Worm (Caenorhabditis elegans) whole organism, mixed stage, embryonic: Measurements from ENCODE around the gene nhr-136.

Source experiments
- blmp-1 ChIP-seq: fragments of 150-350 bp; optimal IDR thresholded peaks from 2 replicates; lab custom pipeline; 2014; ENCODE audit warnings: missing biosample characterization, missing genetic modification characterization
- ceh-39 ChIP-seq: fragments of 150-350 bp; optimal IDR thresholded peaks from 2 replicates; lab custom pipeline; 2014; ENCODE audit warnings: missing biosample characterization, missing genetic modification characterization
- ceh-43 ChIP-seq: fragments of 200-800 bp; sonication (Bioruptor generic); optimal IDR thresholded peaks from 2 replicates; lab custom pipeline; 2018; ENCODE audit warnings: mild to moderate bottlenecking, missing genetic modification characterization, moderate library complexity, missing compliant biosample characterization
- ceh-83 ChIP-seq: fragments of 200-800 bp; sonication (Bioruptor generic); optimal IDR thresholded peaks from 2 replicates; lab custom pipeline; 2018; ENCODE audit warnings: mild to moderate bottlenecking, missing genetic modification characterization, missing compliant biosample characterization
- ces-1 ChIP-seq: fragments of 150-350 bp; optimal IDR thresholded peaks from 2 replicates; lab custom pipeline; 2014; ENCODE audit warnings: missing biosample characterization, missing genetic modification reagents, missing genetic modification characterization
- cnd-1 ChIP-seq: fragments of 200-800 bp; sonication (Bioruptor generic); optimal IDR thresholded peaks from 2 replicates; lab custom pipeline; 2018; ENCODE audit warnings: mild to moderate bottlenecking, missing genetic modification characterization, missing compliant biosample characterization
- drap-1 ChIP-seq: fragments of 200-800 bp; sonication (Bioruptor generic); optimal IDR thresholded peaks from 3 replicates; lab custom pipeline; 2018; ENCODE audit warnings: mild to moderate bottlenecking, missing genetic modification characterization, missing compliant biosample characterization
- elt-1 ChIP-seq: sonication (generic microtip); optimal IDR thresholded peaks from 2 replicates; lab custom pipeline; 2017; ENCODE audit warnings: missing genetic modification characterization, mild to moderate bottlenecking, missing compliant biosample characterization, antibody characterized with exemption, moderate library complexity, borderline replicate concordance; ENCODE audit not compliant: insufficient read depth
- elt-3 ChIP-seq: fragments of 150-350 bp; optimal IDR thresholded peaks from 2 replicates; lab custom pipeline; 2014; ENCODE audit warnings: missing biosample characterization, missing genetic modification characterization
- flh-1 ChIP-seq: fragments of 200-800 bp; sonication (Bioruptor generic); optimal IDR thresholded peaks from 2 replicates; lab custom pipeline; 2018; ENCODE audit warnings: mild to moderate bottlenecking, missing genetic modification characterization, moderate library complexity, missing compliant biosample characterization
- ham-2 ChIP-seq: fragments of 200-800 bp; sonication (Bioruptor generic); optimal IDR thresholded peaks from 2 replicates; lab custom pipeline; 2018; ENCODE audit warnings: mild to moderate bottlenecking, missing genetic modification characterization, missing compliant biosample characterization
- hlh-1 ChIP-seq: fragments of 150-350 bp; optimal IDR thresholded peaks from 2 replicates; lab custom pipeline; 2014; ENCODE audit warnings: missing biosample characterization, missing genetic modification reagents, missing genetic modification characterization
- lin-13 ChIP-seq: fragments of 150-350 bp; optimal IDR thresholded peaks from 2 replicates; lab custom pipeline; 2014; ENCODE audit warnings: missing biosample characterization, missing genetic modification characterization
- lin-32 ChIP-seq: fragments of 200-800 bp; sonication (Bioruptor generic); optimal IDR thresholded peaks from 2 replicates; lab custom pipeline; 2018; ENCODE audit warnings: mild to moderate bottlenecking, missing genetic modification characterization, missing compliant biosample characterization
- lsy-2 ChIP-seq: fragments of 150-350 bp; optimal IDR thresholded peaks from 2 replicates; lab custom pipeline; 2014; ENCODE audit warnings: missing biosample characterization, missing genetic modification characterization
- mab-5 ChIP-seq: fragments of 150-350 bp; optimal IDR thresholded peaks from 2 replicates; lab custom pipeline; 2014; ENCODE audit warnings: missing biosample characterization, missing genetic modification characterization
- mep-1 ChIP-seq: fragments of 150-350 bp; optimal IDR thresholded peaks from 2 replicates; lab custom pipeline; 2017; ENCODE audit warnings: missing biosample characterization, missing genetic modification reagents, missing genetic modification characterization, inconsistent platforms
- mls-2 ChIP-seq: sonication (generic microtip); optimal IDR thresholded peaks from 2 replicates; lab custom pipeline; 2016; ENCODE audit warnings: mild to moderate bottlenecking, missing genetic modification characterization, moderate library complexity, missing compliant biosample characterization
- nhr-12 ChIP-seq: fragments of 150-350 bp; optimal IDR thresholded peaks from 2 replicates; lab custom pipeline; 2014; ENCODE audit warnings: missing biosample characterization, missing genetic modification characterization
- nhr-237 ChIP-seq: fragments of 150-350 bp; optimal IDR thresholded peaks from 2 replicates; lab custom pipeline; 2014; ENCODE audit warnings: missing biosample characterization, missing genetic modification characterization
- nhr-76 ChIP-seq: sonication (generic microtip); optimal IDR thresholded peaks from 2 replicates; lab custom pipeline; 2017; ENCODE audit warnings: missing biosample characterization, missing genetic modification characterization
- pha-4 ChIP-seq: fragments of 150-350 bp; optimal IDR thresholded peaks from 2 replicates; lab custom pipeline; 2018; ENCODE audit warnings: missing biosample characterization, missing genetic modification reagents, missing genetic modification characterization
- sem-2 ChIP-seq: fragments of 200-800 bp; sonication (Bioruptor generic); optimal IDR thresholded peaks from 2 replicates; lab custom pipeline; 2018; ENCODE audit warnings: mild to moderate bottlenecking, missing genetic modification characterization, missing compliant biosample characterization
- sptf-1 ChIP-seq: sonication (generic microtip); optimal IDR thresholded peaks from 2 replicates; lab custom pipeline; 2017; ENCODE audit warnings: mild to moderate bottlenecking, missing genetic modification characterization, moderate library complexity, missing compliant biosample characterization
- tbx-8 ChIP-seq: fragments of 200-800 bp; sonication (Bioruptor generic); optimal IDR thresholded peaks from 2 replicates; lab custom pipeline; 2018; ENCODE audit warnings: mild to moderate bottlenecking, missing genetic modification characterization, moderate library complexity, missing compliant biosample characterization
- unc-120 ChIP-seq: sonication (generic microtip); optimal IDR thresholded peaks from 2 replicates; lab custom pipeline; 2017; ENCODE audit warnings: missing genetic modification characterization, missing compliant biosample characterization; ENCODE audit not compliant: poor library complexity, severe bottlenecking
- zip-8 ChIP-seq: fragments of 150-350 bp; optimal IDR thresholded peaks from 2 replicates; lab custom pipeline; 2014; ENCODE audit warnings: missing biosample characterization, missing genetic modification characterization
- ztf-11 ChIP-seq: fragments of 150-350 bp; optimal IDR thresholded peaks from 2 replicates; lab custom pipeline; 2014; ENCODE audit warnings: missing biosample characterization, missing genetic modification characterization

Gene nhr-136

ce11 chrV:12106841-12107240 lies at the start of gene nhr-136:
TSS of gene nhr-136 (plus strand) at chrV:12107141.
- TF ChIP-seq hlh-1 (tag; lab: Kevin White, UChicago) (no peak), ham-2 (GFP tag; lab: Kevin White, UChicago) (peak; percentile 9)

- TF ChIP-seq mep-1 (tag; lab: Kevin White, UChicago) = no peak
- TF ChIP-seq zip-8 (tag; lab: Kevin White, UChicago) = peak; percentile 75
- TF ChIP-seq hlh-1 (tag; lab: Kevin White, UChicago) = no peak
- no peak for TF ChIP-seq nhr-12 (tag; lab: Kevin White, UChicago)
Observed at ce11 chrV:12059719-12060118, 47.2 kb upstream of the nhr-136 start, which contains the start of gene R07B7.2. TSS of gene R07B7.2 (minus strand) at chrV:12059753.

ce11 chrV:12063036-12063435 lies 43.9 kb upstream of the nhr-136 start, which contains the start of gene clh-6:
TSS of gene clh-6 (minus strand) at chrV:12063368.
- TF ChIP-seq ceh-39 = no peak
- TF ChIP-seq sem-2 (GFP tag; lab: Kevin White, UChicago) = no peak
- TF ChIP-seq mls-2 = no peak
- TF ChIP-seq drap-1 = no peak
- no peak for TF ChIP-seq nhr-76
- TF ChIP-seq ces-1 (GFP tag; lab: Kevin White, UChicago) = no peak
- no peak for TF ChIP-seq ceh-83 (GFP tag; lab: Kevin White, UChicago)
- no peak for TF ChIP-seq tbx-8 (GFP tag; lab: Kevin White, UChicago)
- TF ChIP-seq elt-3 (tag; lab: Kevin White, UChicago) = no peak
- TF ChIP-seq nhr-12 (tag; lab: Kevin White, UChicago) = no peak
- no peak for TF ChIP-seq lin-13 (tag; lab: Kevin White, UChicago)
- TF ChIP-seq flh-1 (GFP tag; lab: Kevin White, UChicago) = no peak
- TF ChIP-seq, all 35 proteins: peak for 0

ce11 chrV:12065369-12065768 lies 41.6 kb upstream of the nhr-136 start, which contains the start of gene pqn-53:
TSS of gene pqn-53 (minus strand) at chrV:12065391.
- TF ChIP-seq hlh-1 (tag; lab: Kevin White, UChicago) (peak; percentile 43), ceh-39 (peak; percentile 69), ceh-43 (GFP tag; lab: Kevin White, UChicago) (no peak), sptf-1 (no peak), ces-1 (GFP tag; lab: Kevin White, UChicago) (peak; percentile 19)

- no peak for TF ChIP-seq nhr-76
- TF ChIP-seq lsy-2 (tag; lab: Kevin White, UChicago) = peak; percentile 69
- TF ChIP-seq sptf-1 = peak; percentile 5
- TF ChIP-seq lin-32 (GFP tag; lab: Kevin White, UChicago) = no peak
- TF ChIP-seq zip-8 (tag; lab: Kevin White, UChicago) = no peak
- TF ChIP-seq ceh-83 (GFP tag; lab: Kevin White, UChicago) = no peak
- TF ChIP-seq ceh-43 (GFP tag; lab: Kevin White, UChicago) = no peak
Observed at ce11 chrV:12065859-12066258, 41.1 kb upstream of the nhr-136 start.

ce11 chrV:12068437-12068836 lies 38.5 kb upstream of the nhr-136 start, which contains the start of gene kmo-2:
TSS of gene kmo-2 (minus strand) at chrV:12068537.
- no peak for TF ChIP-seq pha-4 (tag; lab: Kevin White, UChicago)
- TF ChIP-seq mep-1 (tag; lab: Kevin White, UChicago) = no peak
- TF ChIP-seq unc-120 (tag; lab: Kevin White, UChicago) = no peak
- TF ChIP-seq mls-2 = no peak
- no peak for TF ChIP-seq tbx-8 (GFP tag; lab: Kevin White, UChicago)
- TF ChIP-seq hlh-1 (tag; lab: Kevin White, UChicago) = no peak

- no peak for TF ChIP-seq ham-2 (GFP tag; lab: Kevin White, UChicago)
- TF ChIP-seq cnd-1 (tag; lab: Kevin White, UChicago) = no peak
- TF ChIP-seq sem-2 (GFP tag; lab: Kevin White, UChicago) = no peak
- no peak for TF ChIP-seq lsy-2 (tag; lab: Kevin White, UChicago)
- no peak for TF ChIP-seq flh-1 (GFP tag; lab: Kevin White, UChicago)
- no peak for TF ChIP-seq mab-5 (tag; lab: Kevin White, UChicago)
- TF ChIP-seq nhr-76 = no peak
- no peak for TF ChIP-seq ces-1 (GFP tag; lab: Kevin White, UChicago)
- TF ChIP-seq sptf-1 = no peak
- no peak for TF ChIP-seq ztf-11 (tag; lab: Kevin White, UChicago)
- TF ChIP-seq mep-1 (tag; lab: Kevin White, UChicago) = no peak
- TF ChIP-seq drap-1 = no peak
- TF ChIP-seq blmp-1 (tag; lab: Kevin White, UChicago) = no peak
- TF ChIP-seq elt-1 (tag; lab: Kevin White, UChicago) = no peak
- no peak for TF ChIP-seq nhr-12 (tag; lab: Kevin White, UChicago)
- TF ChIP-seq tbx-8 (GFP tag; lab: Kevin White, UChicago) = no peak
- no peak for TF ChIP-seq mls-2
- TF ChIP-seq nhr-237 = no peak
Observed at ce11 chrV:12070419-12070818, 36.5 kb upstream of the nhr-136 start, which contains the start of gene kmo-1. TSS of gene kmo-1 (minus strand) at chrV:12070519.
